Fruit fly (Drosophila melanogaster) whole organism: ENCODE measurements around the gene CG13116.

Experiments
- CG8478 ChIP-seq: fragments of >200 bp; optimal IDR thresholded peaks from 2 replicates; lab custom pipeline; 2018; ENCODE audit warnings: inconsistent platforms
- Dll ChIP-seq: fragments of >200 bp; optimal IDR thresholded peaks from 2 replicates; lab custom pipeline; 2017
- EcR ChIP-seq, 2 experiments: fragments of >200 bp; optimal IDR thresholded peaks; 2 replicates each; lab custom pipeline; 2017; ENCODE audit warnings: missing biosample characterization in 2 of 2, missing genetic modification characterization in 2 of 2, missing genetic modification reagents in 2 of 2
- pan ChIP-seq: fragments of >200 bp; optimal IDR thresholded peaks from 2 replicates; lab custom pipeline; 2017
- psq ChIP-seq: fragments of >200 bp; optimal IDR thresholded peaks from 2 replicates; lab custom pipeline; 2017
- usp ChIP-seq: fragments of >200 bp; optimal IDR thresholded peaks from 2 replicates; lab custom pipeline; 2017; ENCODE audit warnings: missing biosample characterization, missing genetic modification characterization, mixed read lengths

CG13116 gene

dm6 chr2L:9698092-9698922 lies 31.4 kb upstream of the CG13116 start:
- TF ChIP-seq CG8478 (lab: Kevin White, UChicago) (peak; percentile 60), EcR (GFP tag; optimal IDR thresholded peaks at IDR 0.05; lab: Kevin White, UChicago) (no peak)

- no peak for TF ChIP-seq psq (lab: Kevin White, UChicago)
- TF ChIP-seq EcR (GFP tag; optimal IDR thresholded peaks at IDR 0.05; lab: Kevin White, UChicago): no peak
- TF ChIP-seq usp (GFP tag; lab: Kevin White, UChicago): no peak
- no peak for TF ChIP-seq CG8478 (lab: Kevin White, UChicago)
- TF ChIP-seq pan (lab: Kevin White, UChicago): no peak
- no peak for TF ChIP-seq Dll (lab: Kevin White, UChicago)
Observed at dm6 chr2L:9698923-9699493, 30.7 kb upstream of the CG13116 start, which contains the start of gene Pka-C1. TSS of gene Pka-C1 (minus strand) at chr2L:9699297.

dm6 chr2L:9699615-9700014 lies 30.1 kb upstream of the CG13116 start, which contains the start of gene hoip:
TSS of gene hoip (plus strand) at chr2L:9699791.
- TF ChIP-seq Dll (lab: Kevin White, UChicago) (no peak), EcR (GFP tag; optimal IDR thresholded peaks at IDR 0.05; lab: Kevin White, UChicago) (no peak), pan (lab: Kevin White, UChicago) (no peak), psq (lab: Kevin White, UChicago) (no peak)

- TF ChIP-seq pan (lab: Kevin White, UChicago) (no peak), EcR (GFP tag; optimal IDR thresholded peaks at IDR 0.05; lab: Kevin White, UChicago) (no peak), psq (lab: Kevin White, UChicago) (no peak), Dll (lab: Kevin White, UChicago) (no peak), CG8478 (lab: Kevin White, UChicago) (no peak), usp (GFP tag; lab: Kevin White, UChicago) (no peak)
Observed at dm6 chr2L:9700454-9700853, 29.3 kb upstream of the CG13116 start, which contains the start of gene pelo. TSS of gene pelo (plus strand) at chr2L:9700810.

- TF ChIP-seq EcR (GFP tag; optimal IDR thresholded peaks at IDR 0.05; lab: Kevin White, UChicago) (no peak), usp (GFP tag; lab: Kevin White, UChicago) (no peak), pan (lab: Kevin White, UChicago) (no peak), psq (lab: Kevin White, UChicago) (no peak), CG8478 (lab: Kevin White, UChicago) (no peak), Dll (lab: Kevin White, UChicago) (no peak)
Observed at dm6 chr2L:9703000-9703399, 26.7 kb upstream of the CG13116 start.

dm6 chr2L:9704343-9704742 lies 25.4 kb upstream of the CG13116 start:
- TF ChIP-seq psq (lab: Kevin White, UChicago) (no peak), CG8478 (lab: Kevin White, UChicago) (no peak), pan (lab: Kevin White, UChicago) (no peak), usp (GFP tag; lab: Kevin White, UChicago) (no peak), Dll (lab: Kevin White, UChicago) (no peak), EcR (GFP tag; optimal IDR thresholded peaks at IDR 0.05; lab: Kevin White, UChicago) (no peak)

dm6 chr2L:9705291-9705690 lies 24.4 kb upstream of the CG13116 start:
- TF ChIP-seq psq (lab: Kevin White, UChicago): no peak
- TF ChIP-seq pan (lab: Kevin White, UChicago): no peak
- TF ChIP-seq Dll (lab: Kevin White, UChicago): no peak
- no peak for TF ChIP-seq usp (GFP tag; lab: Kevin White, UChicago)
- TF ChIP-seq CG8478 (lab: Kevin White, UChicago): no peak
- no peak for TF ChIP-seq EcR (GFP tag; optimal IDR thresholded peaks at IDR 0.05; lab: Kevin White, UChicago)

- TF ChIP-seq CG8478 (lab: Kevin White, UChicago): no peak
- TF ChIP-seq usp (GFP tag; lab: Kevin White, UChicago): no peak
- TF ChIP-seq Dll (lab: Kevin White, UChicago): no peak
- TF ChIP-seq EcR (GFP tag; optimal IDR thresholded peaks at IDR 0.05; lab: Kevin White, UChicago): no peak
- TF ChIP-seq pan (lab: Kevin White, UChicago): no peak
- TF ChIP-seq psq (lab: Kevin White, UChicago): no peak
Observed at dm6 chr2L:9705872-9706317, 23.8 kb upstream of the CG13116 start, which contains the start of gene CG31710. TSS of gene CG31710 (minus strand) at chr2L:9705954.

dm6 chr2L:9707103-9707502 lies 22.6 kb upstream of the CG13116 start:
- TF ChIP-seq pan (lab: Kevin White, UChicago): no peak
- no peak for TF ChIP-seq usp (GFP tag; lab: Kevin White, UChicago)
- no peak for TF ChIP-seq Dll (lab: Kevin White, UChicago)
- TF ChIP-seq EcR (GFP tag; optimal IDR thresholded peaks at IDR 0.05; lab: Kevin White, UChicago): no peak
- no peak for TF ChIP-seq CG8478 (lab: Kevin White, UChicago)
- TF ChIP-seq psq (lab: Kevin White, UChicago): no peak

- no peak for TF ChIP-seq CG8478 (lab: Kevin White, UChicago)
- TF ChIP-seq psq (lab: Kevin White, UChicago): no peak
- no peak for TF ChIP-seq pan (lab: Kevin White, UChicago)
- TF ChIP-seq usp (GFP tag; lab: Kevin White, UChicago): no peak
- no peak for TF ChIP-seq EcR (GFP tag; optimal IDR thresholded peaks at IDR 0.05; lab: Kevin White, UChicago)
- TF ChIP-seq Dll (lab: Kevin White, UChicago): no peak
Observed at dm6 chr2L:9707514-9708094, 22.1 kb upstream of the CG13116 start.
